Fruit fly (Drosophila melanogaster): ENCODE data around the gene LManII.

The LManII gene

DNA sequence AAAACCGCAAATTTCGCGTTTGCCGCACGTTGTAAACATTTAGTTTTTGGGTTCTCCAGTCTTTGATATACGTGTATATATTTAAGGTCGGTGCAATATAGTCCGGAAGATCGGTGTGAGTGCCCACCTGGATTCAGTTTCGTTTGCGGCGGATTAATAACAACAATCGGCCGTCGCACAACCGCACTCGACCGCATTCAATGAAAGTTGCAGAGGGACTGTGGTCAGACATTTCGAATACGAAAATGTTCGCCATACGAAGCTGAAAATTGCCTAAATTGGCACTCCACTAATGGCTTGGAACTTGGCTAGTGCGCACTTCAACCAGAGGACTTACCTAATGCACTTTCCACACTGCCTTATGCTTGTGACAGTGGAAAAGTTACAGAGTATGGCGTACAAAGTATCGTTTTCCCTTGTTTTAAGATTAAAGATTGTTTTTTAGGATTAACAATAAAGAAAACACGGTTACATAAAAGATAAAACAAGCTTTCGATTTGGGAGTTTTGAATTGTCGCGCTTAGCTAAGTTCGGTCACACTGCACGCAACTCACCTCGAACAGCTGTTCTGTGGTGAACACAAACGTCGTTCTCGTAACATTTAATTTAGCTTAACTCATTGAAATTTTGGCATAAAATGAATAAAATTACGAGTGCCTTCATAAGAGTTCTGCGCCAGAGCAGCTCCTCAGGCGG, 49.2 kb downstream of the LManII start, which contains the start of the genes Myo31DF and CG6094:
TSS of gene Myo31DF (minus strand) at position 223 of the 696 bp plus-strand sequence.
TSS of gene CG6094 (plus strand) at position 525 of the 696 bp plus-strand sequence.
- TF ChIP-seq HHEX (GFP tag; optimal IDR thresholded peaks at IDR 0.05): peak; percentile 12
- TF ChIP-seq Rfx (GFP tag; IDR thresholded peaks at IDR 0.05): peak; percentile 65
- peak; percentile 79 for TF ChIP-seq HLHmδ (GFP tag; optimal IDR thresholded peaks at IDR 0.05)
- peak; percentile 49; the same call in 1 of the 2 replicates for TF ChIP-seq NFAT (GFP tag; IDR thresholded peaks at IDR 0.05)
- TF ChIP-seq repo (GFP tag; optimal IDR thresholded peaks at IDR 0.05): no peak
- peak; percentile 74 for TF ChIP-seq sens (GFP tag)
- peak; percentile 68 for TF ChIP-seq Sry-δ (GFP tag; optimal IDR thresholded peaks at IDR 0.05)
- TF ChIP-seq bab2 (GFP tag; optimal IDR thresholded peaks at IDR 0.05): peak; percentile 34
- peak; percentile 7; the same call in 1 of the 3 replicates for TF ChIP-seq ken (GFP tag; IDR thresholded peaks at IDR 0.05)
- peak; percentile 1 for TF ChIP-seq fd64A (GFP tag; optimal IDR thresholded peaks at IDR 0.05)
- TF ChIP-seq Lhr (GFP tag; optimal IDR thresholded peaks at IDR 0.05): peak; percentile 89
- peak; percentile 68 for TF ChIP-seq ems (GFP tag; optimal IDR thresholded peaks at IDR 0.05)
- peak; percentile 42 for TF ChIP-seq zfh2 (GFP tag; optimal IDR thresholded peaks at IDR 0.05)
- TF ChIP-seq ci (GFP tag; IDR thresholded peaks at IDR 0.05): peak; percentile 49; the same call in 2 of the 3 replicates
- TF ChIP-seq lbe (GFP tag; optimal IDR thresholded peaks at IDR 0.05): no peak
- TF ChIP-seq CG14050 (GFP tag; IDR thresholded peaks at IDR 0.05): no peak
- TF ChIP-seq Pdp1 (GFP tag; optimal IDR thresholded peaks at IDR 0.05): peak in 1 of 2 experiments; percentile 94
- no peak for TF ChIP-seq az2 (GFP tag; optimal IDR thresholded peaks at IDR 0.05)
- TF ChIP-seq Tbp (GFP tag; optimal IDR thresholded peaks at IDR 0.05): peak; percentile 16
- TF ChIP-seq CG9797 (GFP tag; optimal IDR thresholded peaks at IDR 0.05): peak; percentile 99
- TF ChIP-seq lilli (GFP tag; optimal IDR thresholded peaks at IDR 0.05): peak; percentile 51
- TF ChIP-seq dmrt11E (tag; optimal IDR thresholded peaks at IDR 0.05): no peak
- no peak for TF ChIP-seq esg (GFP tag; conservative IDR thresholded peaks at IDR 0.05)
- TF ChIP-seq dati (GFP tag; IDR thresholded peaks at IDR 0.05): no peak
- TF ChIP-seq stwl (tag; optimal IDR thresholded peaks at IDR 0.05): peak; percentile 64
- peak; percentile 40; the same call in 1 of the 3 replicates for TF ChIP-seq ase (GFP tag; IDR thresholded peaks at IDR 0.05)
- peak; percentile 76 for TF ChIP-seq CG12769 (tag; optimal IDR thresholded peaks at IDR 0.05)
- TF ChIP-seq MESR4 (GFP tag; optimal IDR thresholded peaks at IDR 0.05): peak; percentile 1
- TF ChIP-seq dysf (GFP tag; IDR thresholded peaks at IDR 0.05): 0 out of 3 replicates have a peak, but pooled peaks have one; percentile 28
- TF ChIP-seq CG34376 (GFP tag; optimal IDR thresholded peaks at IDR 0.05): peak; percentile 54
- TF ChIP-seq E2f2 (GFP tag; IDR thresholded peaks at IDR 0.05): peak; percentile 97
- peak; percentile 27 for TF ChIP-seq NfI (GFP tag; optimal IDR thresholded peaks at IDR 0.05)
- TF ChIP-seq CG6791 (GFP tag; IDR thresholded peaks at IDR 0.05; ENCODE audit: partially characterized antibody): peak; percentile 68; the same call in 2 of the 3 replicates
- TF ChIP-seq CG14014 (GFP tag; IDR thresholded peaks at IDR 0.05): 0 out of 2 replicates have a peak, but pooled peaks have one; percentile 26
- TF ChIP-seq CG7357 (GFP tag; IDR thresholded peaks at IDR 0.05): peak; percentile 99
- TF ChIP-seq wek (GFP tag; optimal IDR thresholded peaks at IDR 0.05): peak; percentile 19
- peak; percentile 99 for TF ChIP-seq Jarid2 (GFP tag; optimal IDR thresholded peaks at IDR 0.05)
- peak; percentile 9 for TF ChIP-seq CG8944 (GFP tag; optimal IDR thresholded peaks at IDR 0.05)
- peak; percentile 47 for TF ChIP-seq CG2120 (GFP tag; optimal IDR thresholded peaks at IDR 0.05)
- TF ChIP-seq sisA (GFP tag; IDR thresholded peaks at IDR 0.05): no peak
- peak; percentile 95 for TF ChIP-seq pita (GFP tag; optimal IDR thresholded peaks at IDR 0.05)
- peak; percentile 74 for TF ChIP-seq CG2116 (GFP tag; optimal IDR thresholded peaks at IDR 0.05)
- no peak for TF ChIP-seq CG10654 (GFP tag; optimal IDR thresholded peaks at IDR 0.05)
- TF ChIP-seq Antp (GFP tag; optimal IDR thresholded peaks at IDR 0.05): peak; percentile 35
- TF ChIP-seq tx (GFP tag; optimal IDR thresholded peaks at IDR 0.05): peak; percentile 34
- TF ChIP-seq CG11504 (tag; optimal IDR thresholded peaks at IDR 0.05): peak; percentile 78
- TF ChIP-seq maf-S (GFP tag; optimal IDR thresholded peaks at IDR 0.05): no peak
- peak; percentile 19 for TF ChIP-seq Nf-YC (tag; optimal IDR thresholded peaks at IDR 0.05)
- TF ChIP-seq CG11398 (GFP tag; optimal IDR thresholded peaks at IDR 0.05): peak; percentile 24
- no peak for TF ChIP-seq onecut (GFP tag; IDR thresholded peaks at IDR 0.05)

Data from whole organism, embryonic.